Worm (Caenorhabditis elegans) whole organism, L1 larva: ENCODE measurements around the gene C29G2.3.

Experiments
- ceh-82 ChIP-seq, 3 experiments: fragments of 150-350 bp in 1 of 3; sonication (generic microtip) in 2 of 3; optimal IDR thresholded peaks; 2 replicates each; lab custom pipeline; 2014 to 2017; ENCODE audit warnings: missing biosample characterization in 3 of 3, missing genetic modification characterization in 3 of 3
- hpl-2 ChIP-seq: fragments of 150-350 bp; optimal IDR thresholded peaks from 2 replicates; lab custom pipeline; 2014; ENCODE audit warnings: missing biosample characterization, missing genetic modification reagents, missing genetic modification characterization
- lsy-2 ChIP-seq, 2 experiments: fragments of 150-350 bp; optimal IDR thresholded peaks; 2 replicates each; lab custom pipeline; 2014; ENCODE audit warnings: missing biosample characterization in 2 of 2, missing genetic modification characterization in 2 of 2
- mep-1 ChIP-seq: fragments of 150-350 bp; optimal IDR thresholded peaks from 2 replicates; lab custom pipeline; 2014; ENCODE audit warnings: missing biosample characterization, missing genetic modification characterization
- nhr-11 ChIP-seq: fragments of 150-350 bp; optimal IDR thresholded peaks from 2 replicates; lab custom pipeline; 2014; ENCODE audit warnings: missing biosample characterization, missing genetic modification characterization
- snpc-4 ChIP-seq: fragments of 150-350 bp; optimal IDR thresholded peaks from 2 replicates; lab custom pipeline; 2014; ENCODE audit warnings: missing biosample characterization, missing genetic modification characterization
- unc-130 ChIP-seq: fragments of 150-350 bp; optimal IDR thresholded peaks from 2 replicates; lab custom pipeline; 2017; ENCODE audit warnings: missing biosample characterization, missing genetic modification characterization, inconsistent platforms
- unc-62 ChIP-seq: fragments of 150-350 bp; optimal IDR thresholded peaks from 2 replicates; lab custom pipeline; 2014; ENCODE audit warnings: missing biosample characterization, missing genetic modification reagents, missing genetic modification characterization
- vab-15 ChIP-seq: sonication (generic microtip); optimal IDR thresholded peaks from 2 replicates; lab custom pipeline; 2017; ENCODE audit warnings: missing genotype, mild to moderate bottlenecking, missing genetic modification characterization, missing compliant biosample characterization
- zip-4 ChIP-seq: fragments of 200-800 bp; sonication (Bioruptor generic); optimal IDR thresholded peaks from 2 replicates; lab custom pipeline; 2018; ENCODE audit warnings: mild to moderate bottlenecking, missing genetic modification characterization, moderate library complexity, missing compliant biosample characterization
- ztf-4 ChIP-seq: fragments of 150-350 bp; optimal IDR thresholded peaks from 2 replicates; lab custom pipeline; 2014; ENCODE audit warnings: missing biosample characterization, missing genetic modification characterization

- TF ChIP-seq unc-62 (GFP tag; lab: Kevin White, UChicago) (no peak), mep-1 (tag; lab: Kevin White, UChicago) (no peak), nhr-11 (tag; lab: Kevin White, UChicago) (no peak), unc-130 (no peak), vab-15 (tag; lab: Kevin White, UChicago) (no peak), zip-4 (no peak), hpl-2 (no peak), lsy-2 (tag; optimal IDR thresholded peaks at IDR 0.05; lab: Kevin White, UChicago) (no peak), ceh-82 (tag; optimal IDR thresholded peaks at IDR 0.05; lab: Kevin White, UChicago) (no peak), ztf-4 (no peak), snpc-4 (tag; lab: Kevin White, UChicago) (no peak)
Observed at ce11 chrV:2617499-2617898, 36.8 kb downstream of the C29G2.3 start.
